Fruit fly (Drosophila melanogaster) whole organism, pupa: ENCODE measurements around the gene Rbp.

Experiments
- CG10348 ChIP-seq: fragments of 200-800 bp; sonication (Bioruptor generic); IDR thresholded peaks from 2 replicates; pipeline ENCODE4 v1.3.6; 2022; ENCODE audit warnings: missing biosample characterization, missing genetic modification characterization
- CG14655 ChIP-seq: fragments of 200-800 bp; sonication (Bioruptor generic); optimal IDR thresholded peaks from 3 replicates; lab custom pipeline; 2017; ENCODE audit warnings: mild to moderate bottlenecking, missing biosample characterization, missing genetic modification reagents, missing genetic modification characterization
- CG32121 ChIP-seq: fragments of 200-800 bp; sonication (Bioruptor generic); IDR thresholded peaks from 2 replicates; pipeline ENCODE4 v1.3.6; 2022; ENCODE audit warnings: missing biosample characterization, missing genetic modification characterization
- CG9948 ChIP-seq: fragments of 200-800 bp; sonication (Bioruptor generic); optimal IDR thresholded peaks from 2 replicates; lab custom pipeline; 2018; ENCODE audit warnings: missing biosample characterization, mild to moderate bottlenecking, missing genetic modification characterization, moderate library complexity
- EcR ChIP-seq: fragments of 200-800 bp; sonication (Bioruptor generic); optimal IDR thresholded peaks from 3 replicates; lab custom pipeline; 2019; ENCODE audit warnings: missing biosample characterization, missing genetic modification characterization, mild to moderate bottlenecking, moderate library complexity, missing genetic modification reagents
- rn ChIP-seq: fragments of 200-800 bp; sonication (Bioruptor generic); IDR thresholded peaks from 2 replicates; pipeline ENCODE4 v1.3.6; 2022; ENCODE audit warnings: missing biosample characterization, missing genetic modification characterization

- TF ChIP-seq EcR (no peak), CG32121 (GFP tag; lab: Robert Waterston, UW) (0 out of 2 replicates have a peak, but pooled peaks have one; percentile 25), CG9948 (tag; lab: Kevin White, UChicago) (no peak), rn (no peak), CG10348 (GFP tag; lab: Robert Waterston, UW) (no peak), CG14655 (no peak)
Observed at dm6 chr3R:15371833-15372232, 2.6 kb upstream of the Rbp start, which contains the start of the genes Ccm3 and CG6136.
